Fruit fly (Drosophila melanogaster): ENCODE measurements around the gene CG5194.

The CG5194 gene

DNA sequence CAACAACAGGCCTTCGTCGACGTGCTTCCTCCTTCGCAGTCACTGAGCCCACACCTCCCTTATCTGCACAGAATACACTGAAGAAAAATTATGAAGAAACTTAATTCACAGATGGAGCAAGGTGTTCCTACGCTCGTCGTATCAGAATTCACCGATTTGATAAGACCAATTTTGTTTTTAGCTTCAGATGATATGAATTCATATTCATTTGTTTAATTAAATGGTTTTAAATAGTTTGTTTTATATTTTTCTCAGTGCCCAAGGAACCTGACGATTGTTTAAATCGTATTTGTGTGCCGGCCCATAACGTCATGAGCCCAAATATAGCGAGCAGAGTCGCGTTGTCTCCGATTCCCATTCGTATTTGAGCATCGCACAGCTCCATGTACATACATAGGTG, 14.0 kb upstream of the CG5194 start (continued):
- TF ChIP-seq CG6791 (GFP tag; IDR thresholded peaks at IDR 0.05; ENCODE audit: partially characterized antibody) (no peak), CG2202 (tag; optimal IDR thresholded peaks at IDR 0.05) (peak; percentile 77), Xbp1 (GFP tag; optimal IDR thresholded peaks at IDR 0.05) (peak; percentile 67), CG7786 (GFP tag; optimal IDR thresholded peaks at IDR 0.05) (peak; percentile 35), sima (GFP tag; optimal IDR thresholded peaks at IDR 0.05) (peak; percentile 19), ase (GFP tag; IDR thresholded peaks at IDR 0.05) (no peak), gfzf (GFP tag; optimal IDR thresholded peaks at IDR 0.05) (no peak), Atf6 (GFP tag; IDR thresholded peaks at IDR 0.05) (no peak), Sox100B (GFP tag; optimal IDR thresholded peaks at IDR 0.05) (peak; percentile 26), emc (GFP tag; optimal IDR thresholded peaks at IDR 0.05) (no peak), HmgZ (tag; optimal IDR thresholded peaks at IDR 0.05) (no peak), vvl (GFP tag; IDR thresholded peaks at IDR 0.05) (peak; percentile 82), CG8478 (optimal IDR thresholded peaks at IDR 0.05) (no peak), al (GFP tag; IDR thresholded peaks at IDR 0.05) (0 out of 2 replicates have a peak, but pooled peaks have one; percentile 20), ash1 (GFP tag; optimal IDR thresholded peaks at IDR 0.05) (no peak), CG1603 (tag; optimal IDR thresholded peaks at IDR 0.05) (peak; percentile 74), CG8281 (tag; optimal IDR thresholded peaks at IDR 0.05) (peak; percentile 8), CG1602 (GFP tag; optimal IDR thresholded peaks at IDR 0.05) (peak; percentile 74), btn (GFP tag; optimal IDR thresholded peaks at IDR 0.05) (peak; percentile 63), Atf3 (GFP tag; optimal IDR thresholded peaks at IDR 0.05) (peak; percentile 72), vfl (GFP tag; optimal IDR thresholded peaks at IDR 0.05) (no peak), ap (GFP tag; IDR thresholded peaks at IDR 0.05) (0 out of 2 replicates have a peak, but pooled peaks have one; percentile 12), knrl (GFP tag; IDR thresholded peaks at IDR 0.05; ENCODE audit: partially characterized antibody) (no peak), trh (GFP tag; optimal IDR thresholded peaks at IDR 0.05) (peak; percentile 9), Myb (GFP tag; optimal IDR thresholded peaks at IDR 0.05) (peak; percentile 17), Elba2 (GFP tag; optimal IDR thresholded peaks at IDR 0.05) (peak; percentile 71), twi (tag; optimal IDR thresholded peaks at IDR 0.05) (peak; percentile 57), CG11695 (GFP tag; IDR thresholded peaks at IDR 0.05) (peak; percentile 55; the same call in 1 of the 3 replicates), peb (GFP tag; IDR thresholded peaks at IDR 0.05) (no peak), CG17359 (tag; optimal IDR thresholded peaks at IDR 0.05) (peak; percentile 49), pnt (GFP tag; optimal IDR thresholded peaks at IDR 0.05) (peak; percentile 49), Nf-YB (GFP tag; optimal IDR thresholded peaks at IDR 0.05) (no peak), Tbp (GFP tag; optimal IDR thresholded peaks at IDR 0.05) (no peak), CG18476 (GFP tag; optimal IDR thresholded peaks at IDR 0.05) (peak; percentile 13), CG10147 (GFP tag; optimal IDR thresholded peaks at IDR 0.05) (peak; percentile 32), CG9817 (tag; optimal IDR thresholded peaks at IDR 0.05) (peak; percentile 17), HLH3B (GFP tag; IDR thresholded peaks at IDR 0.05) (no peak), CG3726 (GFP tag; IDR thresholded peaks at IDR 0.05) (no peak), CG12071 (GFP tag; optimal IDR thresholded peaks at IDR 0.05) (no peak), CG5245 (GFP tag; optimal IDR thresholded peaks at IDR 0.05) (peak; percentile 45), Bdp1 (GFP tag; optimal IDR thresholded peaks at IDR 0.05) (peak; percentile 19), cato (GFP tag; optimal IDR thresholded peaks at IDR 0.05; ENCODE audit: borderline replicate concordance) (peak; percentile 21), CG31441 (GFP tag; IDR thresholded peaks at IDR 0.05) (peak; percentile 85), CG31365 (tag; optimal IDR thresholded peaks at IDR 0.05) (no peak), CG11723 (GFP tag; optimal IDR thresholded peaks at IDR 0.05) (peak; percentile 10), Hey (tag; optimal IDR thresholded peaks at IDR 0.05) (no peak), CG7271 (tag; optimal IDR thresholded peaks at IDR 0.05) (peak; percentile 74), bcd (GFP tag; optimal IDR thresholded peaks at IDR 0.05) (peak; percentile 43), so (GFP tag; IDR thresholded peaks at IDR 0.05) (0 out of 3 replicates have a peak, but pooled peaks have one; percentile 21), CG43689 (GFP tag; IDR thresholded peaks at IDR 0.05) (no peak), CG15073 (GFP tag; optimal IDR thresholded peaks at IDR 0.05) (no peak), CG8388 (GFP tag; optimal IDR thresholded peaks at IDR 0.05) (peak; percentile 58)

Data from whole organism, embryonic.